Worm (Caenorhabditis elegans): ENCODE data around the gene C09B8.4.

C09B8.4 gene

ce11 chrX:5976206-5976960, 43.4 kb downstream of the C09B8.4 start (continued):
- TF ChIP-seq ces-1 (GFP tag; optimal IDR thresholded peaks at IDR 0.05) = no peak
- TF ChIP-seq ets-5 (GFP tag; IDR thresholded peaks at IDR 0.05) = no peak
- TF ChIP-seq hlh-17 (GFP tag; optimal IDR thresholded peaks at IDR 0.05; ENCODE audit: borderline replicate concordance) = no peak
- peak; percentile 57 for TF ChIP-seq nhr-47 (tag; optimal IDR thresholded peaks at IDR 0.05)
- TF ChIP-seq nhr-71 (tag; optimal IDR thresholded peaks at IDR 0.05) = peak; percentile 53
- TF ChIP-seq aly-2 (tag; optimal IDR thresholded peaks at IDR 0.05) = no peak
- TF ChIP-seq aha-1 (tag; optimal IDR thresholded peaks at IDR 0.05) = no peak
- no peak for TF ChIP-seq unc-30 (tag; optimal IDR thresholded peaks at IDR 0.05)
- no peak for TF ChIP-seq zag-1 (tag; optimal IDR thresholded peaks at IDR 0.05)
- no peak for TF ChIP-seq nhr-76 (tag; optimal IDR thresholded peaks at IDR 0.05)
- no peak for TF ChIP-seq jun-1 (tag; optimal IDR thresholded peaks at IDR 0.05)
- no peak for TF ChIP-seq ceh-8 (GFP tag; optimal IDR thresholded peaks at IDR 0.05)
- no peak for TF ChIP-seq elt-2 (tag; optimal IDR thresholded peaks at IDR 0.05)
- TF ChIP-seq ztf-11 (tag; optimal IDR thresholded peaks at IDR 0.05) = no peak
- no peak for TF ChIP-seq nhr-84 (tag; optimal IDR thresholded peaks at IDR 0.05)
- TF ChIP-seq pqm-1 (tag; optimal IDR thresholded peaks at IDR 0.05) = no peak
- TF ChIP-seq sup-37 (GFP tag; optimal IDR thresholded peaks at IDR 0.05) = no peak
- TF ChIP-seq elt-3 (tag; optimal IDR thresholded peaks at IDR 0.05) = no peak
- peak; percentile 30 for TF ChIP-seq snu-23 (GFP tag; optimal IDR thresholded peaks at IDR 0.05)
- TF ChIP-seq unc-86 (tag; optimal IDR thresholded peaks at IDR 0.05) = peak; percentile 21
- no peak for TF ChIP-seq skn-1 (tag; optimal IDR thresholded peaks at IDR 0.05)
- no peak for TF ChIP-seq C04F5.9 (tag; optimal IDR thresholded peaks at IDR 0.05)
- TF ChIP-seq sptf-1 (tag; optimal IDR thresholded peaks at IDR 0.05) = no peak
- no peak for TF ChIP-seq blmp-1 (tag; optimal IDR thresholded peaks at IDR 0.05)
- no peak for TF ChIP-seq nhr-90 (tag; optimal IDR thresholded peaks at IDR 0.05; ENCODE audit: poor library complexity)
- no peak for TF ChIP-seq pag-3 (tag; optimal IDR thresholded peaks at IDR 0.05; ENCODE audit: borderline replicate concordance, insufficient read depth)
- peak; percentile 83 for TF ChIP-seq lin-14 (GFP tag; optimal IDR thresholded peaks at IDR 0.05)
- TF ChIP-seq fos-1 (tag; optimal IDR thresholded peaks at IDR 0.05) = no peak
- peak; percentile 8 for TF ChIP-seq swsn-7 (tag; optimal IDR thresholded peaks at IDR 0.05)
- TF ChIP-seq alr-1 (tag; optimal IDR thresholded peaks at IDR 0.05; ENCODE audit: borderline replicate concordance) = no peak
- peak; percentile 5 to 43 for TF ChIP-seq lsy-2 (tag; optimal IDR thresholded peaks at IDR 0.05)
- no peak for TF ChIP-seq efl-3 (GFP tag; optimal IDR thresholded peaks at IDR 0.05)
- TF ChIP-seq C16A3.4 (tag; optimal IDR thresholded peaks at IDR 0.05) = no peak
- TF ChIP-seq nhr-85 (tag) = peak; percentile 74
- no peak for TF ChIP-seq nhr-19 (GFP tag; conservative IDR thresholded peaks at IDR 0.05)
- no peak for TF ChIP-seq hlh-4 (tag; optimal IDR thresholded peaks at IDR 0.05)
- no peak for TF ChIP-seq unc-62 (GFP tag; optimal IDR thresholded peaks at IDR 0.05)
- no peak for TF ChIP-seq tlp-1 (tag; optimal IDR thresholded peaks at IDR 0.05)
- no peak for TF ChIP-seq ceh-63 (GFP tag; optimal IDR thresholded peaks at IDR 0.05)
- TF ChIP-seq sox-4 (tag; optimal IDR thresholded peaks at IDR 0.05) = no peak
- TF ChIP-seq hpl-2 (GFP tag; optimal IDR thresholded peaks at IDR 0.05) = no peak
- no peak for TF ChIP-seq nhr-77 (tag; optimal IDR thresholded peaks at IDR 0.05)
- TF ChIP-seq lir-3 (tag; optimal IDR thresholded peaks at IDR 0.05; ENCODE audit: poor library complexity) = no peak
- TF ChIP-seq egl-27 (tag; optimal IDR thresholded peaks at IDR 0.05) = no peak
- TF ChIP-seq efl-1 (optimal IDR thresholded peaks at IDR 0.05) = no peak
- TF ChIP-seq efl-1 (GFP tag; optimal IDR thresholded peaks at IDR 0.05 in 1 of 2) = peak in 1 of 2 experiments; percentile 56
- no peak for TF ChIP-seq ceh-90 (tag; optimal IDR thresholded peaks at IDR 0.05)
- no peak for TF ChIP-seq ztf-4 (tag; optimal IDR thresholded peaks at IDR 0.05)
- TF ChIP-seq mdl-1 (tag; optimal IDR thresholded peaks at IDR 0.05) = no peak
- TF ChIP-seq Y116A8C.19 (tag; optimal IDR thresholded peaks at IDR 0.05; ENCODE audit: borderline replicate concordance) = no peak
- TF ChIP-seq lin-35 (GFP tag; optimal IDR thresholded peaks at IDR 0.05) = peak in 1 of 2 experiments; percentile 3
